Worm (Caenorhabditis elegans) whole organism, L4 larva: ENCODE measurements around the gene W10G6.6.

Source experiments
- F10B5.3 ChIP-seq: sonication (generic microtip); optimal IDR thresholded peaks from 2 replicates; lab custom pipeline; 2016; ENCODE audit warnings: mild to moderate bottlenecking, missing genetic modification characterization, missing compliant biosample characterization
- F37D6.2 ChIP-seq: sonication (generic microtip); optimal IDR thresholded peaks from 2 replicates; lab custom pipeline; 2016; ENCODE audit warnings: mild to moderate bottlenecking, missing genetic modification characterization, missing compliant biosample characterization
- F44E2.7 ChIP-seq: fragments of 200-800 bp; sonication (Bioruptor generic); IDR thresholded peaks from 2 replicates; pipeline ENCODE4 v2.1.2; 2022; ENCODE audit warnings: missing genetic modification characterization, missing compliant biosample characterization
- R02D3.7 ChIP-seq: fragments of 150-350 bp; sonication (generic microtip); optimal IDR thresholded peaks from 3 replicates; lab custom pipeline; 2014; ENCODE audit warnings: missing biosample characterization, missing genetic modification characterization
- T26A8.4 ChIP-seq: fragments of 200-800 bp; sonication (Bioruptor generic); IDR thresholded peaks from 2 replicates; pipeline ENCODE4 v1.3.6; 2022; ENCODE audit warnings: missing genetic modification characterization, missing compliant biosample characterization
- Y75B8A.6 ChIP-seq: fragments of 200-800 bp; sonication (Bioruptor generic); IDR thresholded peaks from 2 replicates; pipeline ENCODE4 v1.3.6; 2022; ENCODE audit warnings: missing genetic modification reagents, missing genetic modification characterization, missing compliant biosample characterization
- aha-1 ChIP-seq: fragments of 150-350 bp; peaks from one replicate; lab custom pipeline; 2014; ENCODE audit warnings: missing biosample characterization, missing genetic modification characterization
- aly-2 ChIP-seq: sonication (generic microtip); optimal IDR thresholded peaks from 2 replicates; lab custom pipeline; 2018; ENCODE audit warnings: missing biosample characterization, missing genetic modification characterization
- attf-4 ChIP-seq: sonication (generic microtip); optimal IDR thresholded peaks from 3 replicates; lab custom pipeline; 2017; ENCODE audit warnings: missing biosample characterization, missing genetic modification characterization
- ctbp-1 ChIP-seq: fragments of 200-800 bp; sonication (Bioruptor generic); IDR thresholded peaks from 2 replicates; pipeline ENCODE4 v1.3.6; 2022; ENCODE audit warnings: missing genetic modification reagents, missing genetic modification characterization, missing compliant biosample characterization
- daf-12 ChIP-seq: fragments of 150-350 bp; optimal IDR thresholded peaks from 2 replicates; lab custom pipeline; 2014; ENCODE audit warnings: missing biosample characterization, missing genetic modification reagents, missing genetic modification characterization
- daf-16 ChIP-seq, 3 experiments: sonication (generic microtip); optimal IDR thresholded peaks; 2 replicates each; lab custom pipeline; 2016 to 2017; ENCODE audit warnings: missing genetic modification characterization in 3 of 3, missing genetic modification reagents in 3 of 3, mild to moderate bottlenecking in 2 of 3, missing compliant biosample characterization in 2 of 3, missing biosample characterization in 1 of 3, moderate library complexity in 1 of 3
- daf-19 ChIP-seq: fragments of 200-800 bp; sonication (Bioruptor generic); conservative IDR thresholded peaks from 2 replicates; pipeline ENCODE4 v1.3.6; 2022; ENCODE audit warnings: missing genetic modification characterization, missing compliant biosample characterization
- dmd-6 ChIP-seq: fragments of 200-800 bp; sonication (Bioruptor generic); IDR thresholded peaks from 2 replicates; pipeline ENCODE4 v1.3.6; 2022; ENCODE audit warnings: missing genetic modification reagents, missing genetic modification characterization, missing compliant biosample characterization
- dmd-8 ChIP-seq: fragments of 200-800 bp; sonication (Bioruptor generic); IDR thresholded peaks from 2 replicates; pipeline ENCODE4 v1.3.6; 2022; ENCODE audit warnings: missing genetic modification characterization, missing compliant biosample characterization
- dmd-9 ChIP-seq: fragments of 200-800 bp; sonication (Bioruptor generic); IDR thresholded peaks from 2 replicates; pipeline ENCODE4 v1.3.6; 2022; ENCODE audit warnings: missing genetic modification reagents, missing genetic modification characterization, missing compliant biosample characterization
- dve-1 ChIP-seq: sonication (generic microtip); optimal IDR thresholded peaks from 2 replicates; lab custom pipeline; 2017; ENCODE audit warnings: antibody characterized with exemption, mild to moderate bottlenecking, missing genetic modification characterization, missing compliant biosample characterization; ENCODE audit not compliant: insufficient read depth
- hlh-11 ChIP-seq: fragments of 200-800 bp; sonication (Bioruptor generic); optimal IDR thresholded peaks from 2 replicates; lab custom pipeline; 2018; ENCODE audit warnings: mild to moderate bottlenecking, missing genetic modification characterization, missing compliant biosample characterization
- hlh-30 ChIP-seq: sonication (generic microtip); optimal IDR thresholded peaks from 2 replicates; lab custom pipeline; 2017; ENCODE audit warnings: antibody characterized with exemption, mild to moderate bottlenecking, missing genetic modification characterization, missing compliant biosample characterization; ENCODE audit not compliant: insufficient read depth
- lin-1 ChIP-seq: fragments of 200-800 bp; sonication (Bioruptor generic); IDR thresholded peaks from 2 replicates; pipeline ENCODE4 v1.3.6; 2022; ENCODE audit warnings: missing genetic modification reagents, missing genetic modification characterization, missing compliant biosample characterization
- lin-13 ChIP-seq: fragments of 150-350 bp; optimal IDR thresholded peaks from 2 replicates; lab custom pipeline; 2014; ENCODE audit warnings: missing biosample characterization, missing genetic modification reagents, missing genetic modification characterization
- lin-15B ChIP-seq: fragments of 150-350 bp; sonication (generic microtip); optimal IDR thresholded peaks from 3 replicates; lab custom pipeline; 2014; ENCODE audit warnings: missing biosample characterization, missing genetic modification characterization
- lin-29 ChIP-seq: fragments of 200-800 bp; sonication (Bioruptor generic); IDR thresholded peaks from 2 replicates; pipeline ENCODE4 v1.3.6; 2022; ENCODE audit warnings: missing genetic modification reagents, missing genetic modification characterization, missing compliant biosample characterization
- madf-5 ChIP-seq, 2 experiments: fragments of 200-800 bp; sonication (Bioruptor generic); IDR thresholded peaks; 2 replicates each; pipeline ENCODE4 v1.3.6; 2022; ENCODE audit warnings: missing compliant biosample characterization in 2 of 2, missing genetic modification characterization in 2 of 2
- mdt-29 ChIP-seq: fragments of 200-800 bp; sonication (Bioruptor generic); IDR thresholded peaks from 2 replicates; pipeline ENCODE4 v1.3.6; 2022; ENCODE audit warnings: missing genetic modification reagents, missing genetic modification characterization, missing compliant biosample characterization
- mes-2 ChIP-seq: sonication (generic microtip); optimal IDR thresholded peaks from 2 replicates; lab custom pipeline; 2016; ENCODE audit warnings: missing genotype, mild to moderate bottlenecking, missing genetic modification characterization, missing compliant biosample characterization; ENCODE audit not compliant: poor library complexity, severe bottlenecking
- mxl-2 ChIP-seq: fragments of 200-800 bp; sonication (Bioruptor generic); conservative IDR thresholded peaks from 2 replicates; pipeline ENCODE4 v1.3.6; 2022; ENCODE audit warnings: missing genetic modification reagents, missing genetic modification characterization, missing compliant biosample characterization
- nhr-28 ChIP-seq: fragments of 150-350 bp; optimal IDR thresholded peaks from 2 replicates; lab custom pipeline; 2014; ENCODE audit warnings: missing biosample characterization, missing genetic modification characterization
- pqm-1 ChIP-seq: sonication (generic microtip); optimal IDR thresholded peaks from 2 replicates; lab custom pipeline; 2017; ENCODE audit warnings: missing biosample characterization, missing genetic modification characterization
- saeg-2 ChIP-seq: fragments of 200-800 bp; sonication (Bioruptor generic); IDR thresholded peaks from 2 replicates; pipeline ENCODE4 v1.3.6; 2022; ENCODE audit warnings: missing genetic modification reagents, missing genetic modification characterization, missing compliant biosample characterization
- sdz-12 ChIP-seq: fragments of 200-800 bp; sonication (Bioruptor generic); optimal IDR thresholded peaks from 2 replicates; lab custom pipeline; 2018; ENCODE audit warnings: mild to moderate bottlenecking, missing genetic modification characterization, missing compliant biosample characterization
- set-16 ChIP-seq: fragments of 200-800 bp; sonication (Bioruptor generic); IDR thresholded peaks from 2 replicates; pipeline ENCODE4 v1.3.6; 2022; ENCODE audit warnings: missing genetic modification reagents, missing genetic modification characterization, missing compliant biosample characterization
- skn-1 ChIP-seq: fragments of 150-350 bp; optimal IDR thresholded peaks from 2 replicates; lab custom pipeline; 2014; ENCODE audit warnings: missing biosample characterization, missing genetic modification characterization
- tra-1 ChIP-seq: fragments of 200-800 bp; sonication (Bioruptor generic); IDR thresholded peaks from 2 replicates; pipeline ENCODE4 v1.3.6; 2022; ENCODE audit warnings: missing genetic modification reagents, missing genetic modification characterization, missing compliant biosample characterization
- unc-62 ChIP-seq, 3 experiments: fragments of 150-350 bp in 1 of 3; sonication (generic microtip); optimal IDR thresholded peaks in 2 of 3; peaks in 1 of 3; 1 replicate in 1 of 3; 2 replicates in 2 of 3; lab custom pipeline; 2014 to 2017; ENCODE audit warnings: missing biosample characterization in 3 of 3, missing genetic modification characterization in 3 of 3, missing genetic modification reagents in 3 of 3, missing genotype in 1 of 3
- zag-1 ChIP-seq: fragments of 150-350 bp; optimal IDR thresholded peaks from 2 replicates; lab custom pipeline; 2014; ENCODE audit warnings: missing biosample characterization, missing genetic modification characterization
- zfp-3 ChIP-seq: fragments of 200-800 bp; sonication (Bioruptor generic); conservative IDR thresholded peaks from 2 replicates; pipeline ENCODE4 v1.3.6; 2022; ENCODE audit warnings: missing genetic modification reagents, missing genetic modification characterization, missing compliant biosample characterization

W10G6.6 gene

ce11 chrX:16261993-16262392 is 11.4 kb upstream of the W10G6.6 start, which contains the start of gene sgk-1:
sgk-1 (minus strand) TSS chrX:16262122.
- TF ChIP-seq hlh-30 (tag; lab: Kevin White, UChicago) (peak; percentile 27), F37D6.2 (tag; lab: Kevin White, UChicago) (no peak), zag-1 (no peak), aly-2 (no peak), lin-29 (no peak), saeg-2 (GFP tag; lab: Robert Waterston, UW) (no peak), mxl-2 (GFP tag; lab: Robert Waterston, UW) (no peak), dve-1 (tag; lab: Kevin White, UChicago) (peak; percentile 40), Y75B8A.6 (GFP tag; lab: Robert Waterston, UW) (no peak), hlh-11 (peak; percentile 44), unc-62 (GFP tag; optimal IDR thresholded peaks at IDR 0.05 in 1 of 2; lab: Kevin White, UChicago) (peak in 1 of 2 experiments; percentile 6), unc-62 (tag; optimal IDR thresholded peaks at IDR 0.05; lab: Kevin White, UChicago) (no peak), R02D3.7 (tag; lab: Kevin White, UChicago) (no peak), dmd-6 (GFP tag; lab: Robert Waterston, UW) (0 out of 2 replicates have a peak, but pooled peaks have one; percentile 31), mes-2 (tag; lab: Kevin White, UChicago) (no peak), daf-19 (GFP tag; lab: Robert Waterston, UW) (no peak), pqm-1 (peak; percentile 57)

ce11 chrX:16260077-16260476 is 9.5 kb upstream of the W10G6.6 start:
- TF ChIP-seq dve-1 (tag; lab: Kevin White, UChicago) (peak; percentile 43), zfp-3 (no peak), pqm-1 (peak; percentile 85), tra-1 (GFP tag; lab: Robert Waterston, UW) (no peak), hlh-30 (tag; lab: Kevin White, UChicago) (peak; percentile 6), nhr-28 (tag; lab: Kevin White, UChicago) (peak; percentile 64), hlh-11 (peak; percentile 22), skn-1 (no peak), daf-16 (GFP tag; optimal IDR thresholded peaks at IDR 0.05; lab: Kevin White, UChicago) (no peak), daf-16 (tag; optimal IDR thresholded peaks at IDR 0.05; lab: Kevin White, UChicago) (peak; percentile 53), mdt-29 (GFP tag; lab: Robert Waterston, UW) (no peak), ctbp-1 (GFP tag; lab: Robert Waterston, UW) (no peak), F37D6.2 (tag; lab: Kevin White, UChicago) (no peak), dmd-8 (no peak), daf-12 (no peak), lin-1 (GFP tag; lab: Robert Waterston, UW) (0 out of 2 replicates have a peak, but pooled peaks have one; percentile 62), aha-1 (tag; lab: Kevin White, UChicago) (peak; percentile 30), T26A8.4 (no peak), dmd-6 (GFP tag; lab: Robert Waterston, UW) (peak; percentile 58; the same call in 1 of the 2 replicates)

- TF ChIP-seq F44E2.7 (GFP tag; lab: Robert Waterston, UW) (0 out of 2 replicates have a peak, but pooled peaks have one; percentile 24), aha-1 (tag; lab: Kevin White, UChicago) (peak; percentile 69), dmd-6 (GFP tag; lab: Robert Waterston, UW) (no peak)
- TF ChIP-seq, all 104 proteins: peak for 2
Observed at ce11 chrX:16258503-16258902, 7.9 kb upstream of the W10G6.6 start.

- TF ChIP-seq hlh-11 = no peak
- TF ChIP-seq lin-1 (GFP tag; lab: Robert Waterston, UW) = no peak
- TF ChIP-seq F10B5.3 (tag; lab: Kevin White, UChicago) = no peak
- no peak for TF ChIP-seq zfp-3
- no peak for TF ChIP-seq lin-13 (GFP tag; lab: Kevin White, UChicago)
- no peak for TF ChIP-seq sdz-12
- TF ChIP-seq madf-5 (GFP tag; IDR thresholded peaks at IDR 0.05; lab: Robert Waterston, UW) = no peak
- TF ChIP-seq dve-1 (tag; lab: Kevin White, UChicago) = no peak
- no peak for TF ChIP-seq attf-4 (tag; lab: Kevin White, UChicago)
- TF ChIP-seq lin-15B (tag; lab: Kevin White, UChicago) = no peak
- TF ChIP-seq dmd-9 (GFP tag; lab: Robert Waterston, UW) = no peak
- no peak for TF ChIP-seq aha-1 (tag; lab: Kevin White, UChicago)
- TF ChIP-seq set-16 = peak; percentile 51; the same call in 1 of the 2 replicates
- peak in 1 of 2 experiments; percentile 42 for TF ChIP-seq unc-62 (GFP tag; optimal IDR thresholded peaks at IDR 0.05 in 1 of 2; lab: Kevin White, UChicago)
- no peak for TF ChIP-seq unc-62 (tag; optimal IDR thresholded peaks at IDR 0.05; lab: Kevin White, UChicago)
Observed at ce11 chrX:16244764-16245244, 5.8 kb downstream of the W10G6.6 start, which contains the start of gene W10G6.1. W10G6.1 (plus strand) TSS chrX:16245194.
